Worm (Caenorhabditis elegans) whole organism, late embryonic: Measurements from ENCODE around the gene F08F3.1.

Source experiments
- C08G9.2 ChIP-seq: sonication (generic microtip); optimal IDR thresholded peaks from 2 replicates; lab custom pipeline; 2016; ENCODE audit warnings: mild to moderate bottlenecking, missing genetic modification characterization, moderate library complexity, missing compliant biosample characterization
- K09A11.1 ChIP-seq: sonication (generic microtip); optimal IDR thresholded peaks from 2 replicates; lab custom pipeline; 2017; ENCODE audit warnings: antibody characterized with exemption, mild to moderate bottlenecking, missing genetic modification characterization, missing compliant biosample characterization; ENCODE audit not compliant: insufficient read depth
- ahr-1 ChIP-seq: sonication (generic microtip); optimal IDR thresholded peaks from 2 replicates; lab custom pipeline; 2016; ENCODE audit warnings: missing genetic modification characterization, missing compliant biosample characterization
- ceh-14 ChIP-seq: sonication (generic microtip); optimal IDR thresholded peaks from 2 replicates; lab custom pipeline; 2016; ENCODE audit warnings: missing genotype, missing genetic modification characterization, missing compliant biosample characterization
- che-1 ChIP-seq: sonication (generic microtip); optimal IDR thresholded peaks from 2 replicates; lab custom pipeline; 2016; ENCODE audit warnings: mild to moderate bottlenecking, missing genetic modification characterization, missing compliant biosample characterization
- fkh-10 ChIP-seq: fragments of 150-350 bp; optimal IDR thresholded peaks from 2 replicates; lab custom pipeline; 2014; ENCODE audit warnings: missing biosample characterization, missing genetic modification reagents, missing genetic modification characterization
- hlh-30 ChIP-seq: sonication (generic microtip); optimal IDR thresholded peaks from 2 replicates; lab custom pipeline; 2017; ENCODE audit warnings: antibody characterized with exemption, missing genetic modification characterization, missing compliant biosample characterization; ENCODE audit not compliant: insufficient read depth
- nfya-1 ChIP-seq: sonication (generic microtip); optimal IDR thresholded peaks from 2 replicates; lab custom pipeline; 2017; ENCODE audit warnings: missing genetic modification characterization, mild to moderate bottlenecking, missing compliant biosample characterization, antibody characterized with exemption, moderate library complexity
- odd-2 ChIP-seq: sonication (generic microtip); optimal IDR thresholded peaks from 2 replicates; lab custom pipeline; 2017; ENCODE audit warnings: antibody characterized with exemption, mild to moderate bottlenecking, missing genetic modification characterization, missing compliant biosample characterization

- TF ChIP-seq nfya-1 (no peak), C08G9.2 (tag; lab: Kevin White, UChicago) (no peak), odd-2 (tag; lab: Kevin White, UChicago) (no peak), ceh-14 (tag; lab: Kevin White, UChicago) (no peak), fkh-10 (GFP tag; lab: Kevin White, UChicago) (no peak), che-1 (tag; lab: Kevin White, UChicago) (no peak), ahr-1 (tag; lab: Kevin White, UChicago) (no peak), hlh-30 (no peak), K09A11.1 (tag; lab: Kevin White, UChicago) (no peak)
Measured at ce11 chrV:5477719-5478118, 31.8 kb downstream of the F08F3.1 start.
